Fruit fly (Drosophila melanogaster) whole organism, embryonic: ENCODE results near the gene cype.
A peak's percentile ranks its signal among the peaks of the same experiment; 100 is the strongest.

Experiments
- Abd-B ChIP-seq: fragments of 200-800 bp; sonication (Bioruptor generic); optimal IDR thresholded peaks from 2 replicates; lab custom pipeline; 2018; ENCODE audit warnings: missing biosample characterization, mild to moderate bottlenecking, missing genetic modification characterization, moderate library complexity
- Ada2b ChIP-seq: fragments of 200-800 bp; sonication (Bioruptor generic); IDR thresholded peaks from 2 replicates; pipeline ENCODE4 v1.3.6; 2022; ENCODE audit warnings: missing biosample characterization, missing genetic modification characterization
- Atf6 ChIP-seq: fragments of 200-800 bp; sonication (Bioruptor generic); IDR thresholded peaks from 2 replicates; pipeline ENCODE4 v1.3.6; 2022; ENCODE audit warnings: missing biosample characterization, missing genetic modification characterization
- Bgb ChIP-seq: fragments of 200-800 bp; sonication (Bioruptor generic); IDR thresholded peaks from 2 replicates; pipeline ENCODE4 v1.3.6; 2022; ENCODE audit warnings: missing biosample characterization, missing genetic modification characterization; ENCODE audit not compliant: partially characterized antibody
- CG10979 ChIP-seq: fragments of 200-800 bp; sonication (Bioruptor generic); optimal IDR thresholded peaks from 2 replicates; lab custom pipeline; 2018; ENCODE audit warnings: missing biosample characterization, mild to moderate bottlenecking, missing genetic modification characterization, moderate library complexity
- CG12391 ChIP-seq: fragments of 200-800 bp; sonication (Bioruptor generic); optimal IDR thresholded peaks from 3 replicates; lab custom pipeline; 2018; ENCODE audit warnings: missing biosample characterization, mild to moderate bottlenecking, missing genetic modification characterization, moderate library complexity
- CG14050 ChIP-seq: fragments of 200-800 bp; sonication (Bioruptor generic); IDR thresholded peaks from 3 replicates; pipeline ENCODE4 v1.3.6; 2022; ENCODE audit warnings: missing biosample characterization, missing genetic modification characterization
- CG15696 ChIP-seq: fragments of 200-800 bp; sonication (Bioruptor generic); optimal IDR thresholded peaks from 2 replicates; lab custom pipeline; 2019; ENCODE audit warnings: missing biosample characterization, mild to moderate bottlenecking, missing genetic modification characterization, moderate library complexity
- CG1647 ChIP-seq: fragments of 200-800 bp; sonication (Bioruptor generic); optimal IDR thresholded peaks from 3 replicates; lab custom pipeline; 2016; ENCODE audit warnings: missing biosample characterization, missing genetic modification characterization
- CG17328 ChIP-seq: fragments of 200-800 bp; sonication (Bioruptor generic); IDR thresholded peaks from 2 replicates; pipeline ENCODE4 v1.3.6; 2022; ENCODE audit warnings: missing biosample characterization, missing genetic modification characterization
- CG17385 ChIP-seq: fragments of 200-800 bp; sonication (Bioruptor generic); optimal IDR thresholded peaks from 3 replicates; lab custom pipeline; 2018; ENCODE audit warnings: missing biosample characterization, mild to moderate bottlenecking, missing genetic modification characterization
- CG17829 ChIP-seq: fragments of 200-800 bp; optimal IDR thresholded peaks from 2 replicates; lab custom pipeline; 2019; ENCODE audit warnings: missing biosample characterization, mild to moderate bottlenecking, missing genetic modification characterization, moderate library complexity
- CG18262 ChIP-seq: fragments of 200-800 bp; optimal IDR thresholded peaks from 3 replicates; lab custom pipeline; 2019; ENCODE audit warnings: missing biosample characterization, mild to moderate bottlenecking, missing genetic modification characterization, moderate library complexity
- CG2116 ChIP-seq: fragments of 200-800 bp; sonication (Bioruptor generic); optimal IDR thresholded peaks from 3 replicates; lab custom pipeline; 2018; ENCODE audit warnings: missing biosample characterization, mild to moderate bottlenecking, missing genetic modification characterization
- CG2678 ChIP-seq: fragments of 200-800 bp; sonication (Bioruptor generic); optimal IDR thresholded peaks from 3 replicates; lab custom pipeline; 2019; ENCODE audit warnings: missing biosample characterization, mild to moderate bottlenecking, missing genetic modification characterization, moderate library complexity
- CG30431 ChIP-seq: fragments of 200-800 bp; sonication (Bioruptor generic); optimal IDR thresholded peaks from 2 replicates; lab custom pipeline; 2017; ENCODE audit warnings: missing biosample characterization, missing genetic modification characterization
- CG31224 ChIP-seq: fragments of 200-800 bp; sonication (Bioruptor generic); IDR thresholded peaks from 2 replicates; pipeline ENCODE4 v1.3.6; 2022; ENCODE audit warnings: missing biosample characterization, missing genetic modification characterization
- CG3847 ChIP-seq: fragments of 200-800 bp; sonication (Bioruptor generic); IDR thresholded peaks from 2 replicates; pipeline ENCODE4 v1.3.6; 2022; ENCODE audit warnings: missing biosample characterization, missing genetic modification characterization
- CG4282 ChIP-seq: fragments of 200-800 bp; sonication (Bioruptor generic); optimal IDR thresholded peaks from 2 replicates; lab custom pipeline; 2016; ENCODE audit warnings: missing biosample characterization, missing genetic modification characterization
- CG4730 ChIP-seq: fragments of 200-800 bp; sonication (Bioruptor generic); IDR thresholded peaks from 2 replicates; pipeline ENCODE4 v1.3.6; 2022; ENCODE audit warnings: missing biosample characterization, missing genetic modification characterization
- CG6175 ChIP-seq: fragments of 200-800 bp; sonication (Bioruptor generic); IDR thresholded peaks from 3 replicates; pipeline ENCODE4 v1.3.6; 2022; ENCODE audit warnings: missing biosample characterization, missing genetic modification characterization
- CG7839 ChIP-seq: fragments of 200-800 bp; sonication (Bioruptor generic); optimal IDR thresholded peaks from 3 replicates; lab custom pipeline; 2018; ENCODE audit warnings: missing biosample characterization, mild to moderate bottlenecking, missing genetic modification characterization, moderate library complexity
- CG8359 ChIP-seq: fragments of 200-800 bp; sonication (Bioruptor generic); optimal IDR thresholded peaks from 2 replicates; lab custom pipeline; 2017; ENCODE audit warnings: missing biosample characterization, mild to moderate bottlenecking, missing genetic modification characterization, borderline replicate concordance
- CG8765 ChIP-seq: fragments of 200-800 bp; sonication (Bioruptor generic); IDR thresholded peaks from 2 replicates; pipeline ENCODE4 v1.3.6; 2022; ENCODE audit warnings: missing biosample characterization, missing genetic modification characterization
- CG8924 ChIP-seq: fragments of 200-800 bp; optimal IDR thresholded peaks from 3 replicates; lab custom pipeline; 2019; ENCODE audit warnings: missing biosample characterization, mild to moderate bottlenecking, missing genetic modification characterization, moderate library complexity
- CG9437 ChIP-seq: fragments of 200-800 bp; sonication (Bioruptor generic); optimal IDR thresholded peaks from 2 replicates; lab custom pipeline; 2018; ENCODE audit warnings: missing biosample characterization, mild to moderate bottlenecking, missing genetic modification characterization
- CG9876 ChIP-seq: fragments of 200-800 bp; sonication (Bioruptor generic); optimal IDR thresholded peaks from 2 replicates; lab custom pipeline; 2016; ENCODE audit warnings: missing biosample characterization, missing genetic modification characterization
- Dip2 ChIP-seq: fragments of 200-800 bp; sonication (Bioruptor generic); IDR thresholded peaks from 2 replicates; pipeline ENCODE4 v1.3.6; 2022; ENCODE audit warnings: missing biosample characterization, missing genetic modification characterization
- Dp ChIP-seq: fragments of 200-800 bp; sonication (Bioruptor generic); optimal IDR thresholded peaks from 2 replicates; lab custom pipeline; 2018; ENCODE audit warnings: missing biosample characterization, mild to moderate bottlenecking, missing genetic modification characterization, moderate library complexity
- Ets65A ChIP-seq: fragments of 200-800 bp; sonication (Bioruptor generic); peaks from one replicate; lab custom pipeline; 2016; ENCODE audit warnings: missing biosample characterization, missing genetic modification characterization
- Gug ChIP-seq: fragments of 200-800 bp; sonication (Bioruptor generic); IDR thresholded peaks from 4 replicates; pipeline ENCODE4 v1.3.6; 2022; ENCODE audit warnings: missing biosample characterization, missing genetic modification characterization
- Oli ChIP-seq: fragments of 200-800 bp; sonication (Bioruptor generic); optimal IDR thresholded peaks from 2 replicates; lab custom pipeline; 2018; ENCODE audit warnings: missing biosample characterization, mild to moderate bottlenecking, missing genetic modification characterization, moderate library complexity
- Usf ChIP-seq: fragments of 200-800 bp; sonication (Bioruptor generic); optimal IDR thresholded peaks from 2 replicates; lab custom pipeline; 2017; ENCODE audit warnings: missing genotype, missing biosample characterization, missing genetic modification characterization
- YL-1 ChIP-seq: fragments of 200-800 bp; sonication (Bioruptor generic); optimal IDR thresholded peaks from 3 replicates; lab custom pipeline; 2017; ENCODE audit warnings: missing biosample characterization, mild to moderate bottlenecking, missing genetic modification characterization
- ara ChIP-seq: fragments of 200-800 bp; sonication (Bioruptor generic); IDR thresholded peaks from 2 replicates; pipeline ENCODE4 v1.3.6; 2022; ENCODE audit warnings: missing biosample characterization, missing genetic modification characterization
- bowl ChIP-seq: fragments of 200-800 bp; sonication (Bioruptor generic); IDR thresholded peaks from 2 replicates; pipeline ENCODE4 v1.3.6; 2022; ENCODE audit warnings: missing biosample characterization, missing genetic modification characterization
- btn ChIP-seq: fragments of 200-800 bp; sonication (Bioruptor generic); optimal IDR thresholded peaks from 2 replicates; lab custom pipeline; 2016; ENCODE audit warnings: missing biosample characterization, missing genetic modification characterization
- cad ChIP-seq: fragments of >200 bp; optimal IDR thresholded peaks from 2 replicates; lab custom pipeline; 2017; ENCODE audit warnings: missing biosample characterization, missing genetic modification characterization
- cas ChIP-seq: fragments of 200-800 bp; sonication (Bioruptor generic); IDR thresholded peaks from 2 replicates; pipeline ENCODE4 v1.3.6; 2022; ENCODE audit warnings: missing biosample characterization, missing genetic modification characterization
- chif ChIP-seq, 2 experiments: fragments of 200-800 bp; sonication (Bioruptor generic); optimal IDR thresholded peaks; 3 replicates each; lab custom pipeline; 2016; ENCODE audit warnings: missing biosample characterization in 2 of 2, missing genetic modification characterization in 2 of 2
- chn ChIP-seq: fragments of 200-800 bp; sonication (Bioruptor generic); optimal IDR thresholded peaks from 2 replicates; lab custom pipeline; 2016; ENCODE audit warnings: missing biosample characterization, missing genetic modification characterization
- crp ChIP-seq, 2 experiments: fragments of 200-800 bp; sonication (Bioruptor generic); optimal IDR thresholded peaks; 2 replicates in 1 of 2; 3 replicates in 1 of 2; lab custom pipeline; 2017; ENCODE audit warnings: missing biosample characterization in 2 of 2, missing genetic modification characterization in 2 of 2, mild to moderate bottlenecking in 1 of 2, moderate library complexity in 1 of 2
- eyg ChIP-seq: fragments of 200-800 bp; sonication (Bioruptor generic); optimal IDR thresholded peaks from 3 replicates; lab custom pipeline; 2016; ENCODE audit warnings: missing biosample characterization, missing genetic modification characterization
- grau ChIP-seq: fragments of 200-800 bp; optimal IDR thresholded peaks from 3 replicates; lab custom pipeline; 2019; ENCODE audit warnings: missing biosample characterization, mild to moderate bottlenecking, missing genetic modification characterization, moderate library complexity
- gsb ChIP-seq: fragments of 200-800 bp; sonication (Bioruptor generic); IDR thresholded peaks from 2 replicates; pipeline ENCODE4 v1.3.6; 2022; ENCODE audit warnings: missing biosample characterization, missing genetic modification characterization
- gsb-n ChIP-seq: fragments of 200-800 bp; sonication (Bioruptor generic); optimal IDR thresholded peaks from 3 replicates; lab custom pipeline; 2018; ENCODE audit warnings: missing biosample characterization, mild to moderate bottlenecking, missing genetic modification characterization
- hth ChIP-seq: fragments of >200 bp; optimal IDR thresholded peaks from 2 replicates; lab custom pipeline; 2017; ENCODE audit warnings: inconsistent platforms
- org-1 ChIP-seq: fragments of 200-800 bp; sonication (Bioruptor generic); optimal IDR thresholded peaks from 2 replicates; lab custom pipeline; 2017; ENCODE audit warnings: missing biosample characterization, missing genetic modification characterization
- sim ChIP-seq: fragments of 200-800 bp; sonication (Bioruptor generic); IDR thresholded peaks from 2 replicates; pipeline ENCODE4 v1.3.6; 2022; ENCODE audit warnings: missing biosample characterization, missing genetic modification characterization
- usp ChIP-seq: fragments of >200 bp; optimal IDR thresholded peaks from 2 replicates; lab custom pipeline; 2017; ENCODE audit warnings: missing biosample characterization, missing genetic modification characterization

Gene cype

DNA sequence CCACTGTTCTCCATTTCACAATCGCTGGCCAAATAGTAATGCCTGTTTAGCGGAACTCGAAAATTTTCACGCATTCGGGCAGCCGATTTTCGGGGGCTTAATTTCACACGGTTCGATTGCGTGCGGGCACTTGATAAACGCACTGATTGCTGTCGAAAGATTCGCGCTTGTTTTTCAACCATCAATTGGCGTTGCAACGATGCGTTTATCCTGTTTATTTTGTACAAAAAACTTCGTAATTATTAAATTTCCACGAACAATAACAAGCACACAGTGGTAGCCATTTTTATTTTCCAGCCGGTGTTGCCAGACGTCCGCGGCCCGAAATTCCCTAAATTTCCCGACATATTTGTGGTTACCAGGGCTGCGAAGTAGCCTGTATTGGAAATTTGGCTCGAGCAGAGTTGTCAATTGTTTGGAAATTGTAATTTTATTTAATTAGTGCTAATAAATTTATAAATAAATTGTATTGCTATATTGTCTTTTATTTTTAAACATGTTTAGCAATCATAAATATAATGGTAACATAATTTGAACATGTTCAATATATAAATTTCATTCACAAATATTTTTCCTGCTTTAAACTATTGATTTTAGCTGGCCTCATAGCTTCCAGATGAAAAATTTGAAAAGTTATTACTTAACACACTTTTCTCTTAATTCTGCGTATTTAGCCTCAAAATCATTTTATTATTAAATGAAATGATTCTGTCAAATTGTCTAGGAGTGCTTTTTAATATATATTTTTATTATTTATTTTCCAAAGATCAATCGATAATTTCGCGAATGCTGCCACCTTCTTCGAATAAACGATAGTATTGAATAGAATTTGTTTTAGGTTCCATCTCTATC, at the start of gene cype, which contains the start of gene Ncoa6 (continued):
- no peak for TF ChIP-seq bowl (GFP tag; lab: Robert Waterston, UW)
- TF ChIP-seq CG8924: peak; percentile 75
- no peak for TF ChIP-seq Ada2b (GFP tag; lab: Robert Waterston, UW)
- no peak for TF ChIP-seq sim (GFP tag; lab: Robert Waterston, UW)
- TF ChIP-seq CG17829: peak; percentile 51
- TF ChIP-seq CG6175 (GFP tag; lab: Robert Waterston, UW): no peak
- TF ChIP-seq CG31224: no peak
- no peak for TF ChIP-seq eyg (GFP tag; lab: Kevin White, UChicago)
- no peak for TF ChIP-seq Atf6
- peak; percentile 92 for TF ChIP-seq CG8765 (GFP tag; lab: Robert Waterston, UW)
- TF ChIP-seq YL-1: peak; percentile 48
- TF ChIP-seq CG2678 (tag; lab: Kevin White, UChicago): peak; percentile 71
- TF ChIP-seq chif (GFP tag; optimal IDR thresholded peaks at IDR 0.05; lab: Kevin White, UChicago): no peak
- peak; percentile 16 for TF ChIP-seq CG30431 (GFP tag; lab: Kevin White, UChicago)
- TF ChIP-seq chn (GFP tag; lab: Kevin White, UChicago): peak; percentile 6
- no peak for TF ChIP-seq CG9876 (GFP tag; lab: Kevin White, UChicago)
- TF ChIP-seq CG18262 (tag; lab: Kevin White, UChicago): peak; percentile 75
- TF ChIP-seq gsb (GFP tag; lab: Robert Waterston, UW): no peak
- no peak for TF ChIP-seq CG4730 (GFP tag; lab: Robert Waterston, UW)
- TF ChIP-seq CG8359 (GFP tag; lab: Kevin White, UChicago): no peak
- TF ChIP-seq CG4282: no peak
- TF ChIP-seq CG10979 (tag; lab: Kevin White, UChicago): no peak
- TF ChIP-seq org-1 (GFP tag; lab: Kevin White, UChicago): no peak
- no peak; the same call in 3 of the 4 replicates for TF ChIP-seq Gug (GFP tag; lab: Robert Waterston, UW)
- peak; percentile 66 for TF ChIP-seq grau (tag; lab: Kevin White, UChicago)
- TF ChIP-seq Dip2 (GFP tag; lab: Robert Waterston, UW): no peak
- peak; percentile 59 for TF ChIP-seq CG9437 (GFP tag; lab: Kevin White, UChicago)
- TF ChIP-seq CG12391 (tag; lab: Kevin White, UChicago): peak; percentile 73
- TF ChIP-seq Usf (GFP tag; lab: Kevin White, UChicago): no peak
- TF ChIP-seq btn: no peak
- TF ChIP-seq CG15696 (tag; lab: Kevin White, UChicago): peak; percentile 51
- TF ChIP-seq gsb-n: no peak
- TF ChIP-seq CG7839 (tag; lab: Kevin White, UChicago): peak; percentile 64
- no peak for TF ChIP-seq cas
- peak; percentile 51 for TF ChIP-seq CG2116 (GFP tag; lab: Kevin White, UChicago)
- TF ChIP-seq Oli (tag; lab: Kevin White, UChicago): peak; percentile 38
- peak; percentile 84 for TF ChIP-seq Bgb (GFP tag; lab: Robert Waterston, UW)
- peak; percentile 6 for TF ChIP-seq Dp
- TF ChIP-seq Ets65A (GFP tag; lab: Kevin White, UChicago): peak; percentile 70
- no peak for TF ChIP-seq usp (GFP tag; lab: Kevin White, UChicago)
- no peak for TF ChIP-seq CG17328 (GFP tag; lab: Robert Waterston, UW)
- TF ChIP-seq cad (GFP tag; lab: Kevin White, UChicago): no peak
- TF ChIP-seq CG3847: peak; percentile 84
- TF ChIP-seq crp (GFP tag; optimal IDR thresholded peaks at IDR 0.05; lab: Kevin White, UChicago): no peak
- TF ChIP-seq hth (lab: Kevin White, UChicago): no peak
- peak; percentile 54 for TF ChIP-seq Abd-B (GFP tag; lab: Kevin White, UChicago)
- no peak for TF ChIP-seq CG1647
- TF ChIP-seq ara (GFP tag; lab: Robert Waterston, UW): peak; percentile 49; the same call in 1 of the 2 replicates
- peak; percentile 22 for TF ChIP-seq CG17385 (GFP tag; lab: Kevin White, UChicago)
- no peak for TF ChIP-seq CG14050 (GFP tag; lab: Robert Waterston, UW)
